Worm (Caenorhabditis elegans) whole organism, L2 larva: ENCODE data around the gene Y40A1A.3.

Source experiments
- C34F6.9 ChIP-seq: fragments of 150-350 bp; optimal IDR thresholded peaks from 2 replicates; lab custom pipeline; 2014; ENCODE audit warnings: missing biosample characterization, missing genetic modification characterization
- F13H6.1 ChIP-seq: sonication (generic microtip); optimal IDR thresholded peaks from 2 replicates; lab custom pipeline; 2016; ENCODE audit warnings: missing genetic modification characterization, missing compliant biosample characterization
- ZK546.5 ChIP-seq: sonication (generic microtip); optimal IDR thresholded peaks from 2 replicates; lab custom pipeline; 2017; ENCODE audit warnings: missing biosample characterization, missing genetic modification characterization
- alr-1 ChIP-seq: fragments of 150-350 bp; optimal IDR thresholded peaks from 2 replicates; lab custom pipeline; 2014; ENCODE audit warnings: missing biosample characterization, missing genetic modification characterization
- ama-1 ChIP-seq: fragments of 150-350 bp; optimal IDR thresholded peaks from 2 replicates; lab custom pipeline; 2018; ENCODE audit warnings: inconsistent platforms
- crh-2 ChIP-seq: sonication (generic microtip); optimal IDR thresholded peaks from 2 replicates; lab custom pipeline; 2017; ENCODE audit warnings: missing biosample characterization, missing genetic modification characterization
- dmd-4 ChIP-seq: sonication (generic microtip); optimal IDR thresholded peaks from 2 replicates; lab custom pipeline; 2017; ENCODE audit warnings: missing biosample characterization, missing genetic modification characterization
- egl-27 ChIP-seq: sonication (generic microtip); optimal IDR thresholded peaks from 3 replicates; lab custom pipeline; 2017; ENCODE audit warnings: missing biosample characterization, missing genetic modification reagents, missing genetic modification characterization
- elt-1 ChIP-seq: fragments of 150-350 bp; optimal IDR thresholded peaks from 2 replicates; lab custom pipeline; 2014; ENCODE audit warnings: missing biosample characterization, missing genetic modification characterization
- elt-3 ChIP-seq: sonication (generic microtip); optimal IDR thresholded peaks from 2 replicates; lab custom pipeline; 2017; ENCODE audit warnings: missing biosample characterization, missing genetic modification characterization
- fos-1 ChIP-seq: fragments of 150-350 bp; optimal IDR thresholded peaks from 2 replicates; lab custom pipeline; 2014; ENCODE audit warnings: missing biosample characterization, missing genetic modification characterization
- gmeb-1 ChIP-seq: fragments of 150-350 bp; optimal IDR thresholded peaks from 2 replicates; lab custom pipeline; 2014; ENCODE audit warnings: missing biosample characterization, missing genetic modification characterization
- lin-11 ChIP-seq: fragments of 150-350 bp; sonication (generic microtip); optimal IDR thresholded peaks from 2 replicates; lab custom pipeline; 2014; ENCODE audit warnings: missing biosample characterization, missing genetic modification characterization, inconsistent platforms, mixed read lengths
- lin-13 ChIP-seq: fragments of 150-350 bp; optimal IDR thresholded peaks from 2 replicates; lab custom pipeline; 2014; ENCODE audit warnings: missing biosample characterization, missing genetic modification reagents, missing genetic modification characterization
- mbf-1 ChIP-seq: sonication (generic microtip); optimal IDR thresholded peaks from 2 replicates; lab custom pipeline; 2017; ENCODE audit warnings: missing biosample characterization, missing genetic modification characterization
- mdl-1 ChIP-seq, 2 experiments: fragments of 150-350 bp in 1 of 2; sonication (generic microtip) in 1 of 2; optimal IDR thresholded peaks; 2 replicates each; lab custom pipeline; 2017; ENCODE audit warnings: missing biosample characterization in 2 of 2, missing genetic modification characterization in 2 of 2
- nhr-10 ChIP-seq: sonication (generic microtip); optimal IDR thresholded peaks from 2 replicates; lab custom pipeline; 2017; ENCODE audit warnings: missing biosample characterization, missing genetic modification characterization
- nhr-11 ChIP-seq: fragments of 150-350 bp; optimal IDR thresholded peaks from 2 replicates; lab custom pipeline; 2014; ENCODE audit warnings: missing biosample characterization, missing genetic modification characterization
- nhr-21 ChIP-seq: fragments of 150-350 bp; optimal IDR thresholded peaks from 2 replicates; lab custom pipeline; 2014; ENCODE audit warnings: missing biosample characterization, missing genetic modification characterization
- nhr-23 ChIP-seq: fragments of 150-350 bp; optimal IDR thresholded peaks from 2 replicates; lab custom pipeline; 2014; ENCODE audit warnings: missing biosample characterization, missing genetic modification reagents, missing genetic modification characterization
- nhr-237 ChIP-seq: fragments of 150-350 bp; optimal IDR thresholded peaks from 2 replicates; lab custom pipeline; 2014; ENCODE audit warnings: missing biosample characterization, missing genetic modification characterization
- nhr-25 ChIP-seq: fragments of 150-350 bp; sonication (generic microtip); optimal IDR thresholded peaks from 3 replicates; lab custom pipeline; 2014; ENCODE audit warnings: missing biosample characterization, missing genetic modification characterization
- nhr-6 ChIP-seq: fragments of 150-350 bp; optimal IDR thresholded peaks from 2 replicates; lab custom pipeline; 2014; ENCODE audit warnings: missing biosample characterization, missing genetic modification characterization
- nhr-77 ChIP-seq: fragments of 150-350 bp; optimal IDR thresholded peaks from 2 replicates; lab custom pipeline; 2014; ENCODE audit warnings: missing biosample characterization, missing genetic modification characterization
- peb-1 ChIP-seq: fragments of 150-350 bp; optimal IDR thresholded peaks from 2 replicates; lab custom pipeline; 2014; ENCODE audit warnings: missing biosample characterization, missing genetic modification characterization
- sem-4 ChIP-seq: fragments of 150-350 bp; optimal IDR thresholded peaks from 2 replicates; lab custom pipeline; 2014; ENCODE audit warnings: missing biosample characterization, missing genetic modification reagents, missing genetic modification characterization
- snpc-4 ChIP-seq: fragments of 150-350 bp; optimal IDR thresholded peaks from 2 replicates; lab custom pipeline; 2014; ENCODE audit warnings: missing biosample characterization, missing genetic modification characterization
- unc-39 ChIP-seq: fragments of 150-350 bp; optimal IDR thresholded peaks from 2 replicates; lab custom pipeline; 2014; ENCODE audit warnings: missing biosample characterization, missing genetic modification characterization
- unc-62 ChIP-seq: fragments of 150-350 bp; optimal IDR thresholded peaks from 2 replicates; lab custom pipeline; 2014; ENCODE audit warnings: missing biosample characterization, missing genetic modification reagents, missing genetic modification characterization
- zag-1 ChIP-seq: fragments of 150-350 bp; optimal IDR thresholded peaks from 2 replicates; lab custom pipeline; 2014; ENCODE audit warnings: missing biosample characterization, missing genetic modification characterization
- ztf-1 ChIP-seq: fragments of 200-800 bp; sonication (Bioruptor generic); conservative IDR thresholded peaks from 2 replicates; pipeline ENCODE4 v1.3.6; 2022; ENCODE audit warnings: missing genetic modification characterization, missing compliant biosample characterization
- ztf-4 ChIP-seq: fragments of 150-350 bp; optimal IDR thresholded peaks from 2 replicates; lab custom pipeline; 2014; ENCODE audit warnings: missing biosample characterization, missing genetic modification characterization

The Y40A1A.3 gene

ce11 chrX:1990434-1990833, 7.4 kb downstream of the Y40A1A.3 start, which contains the start of gene Y40A1A.2:
Gene Y40A1A.2 (plus strand): TSS chrX:1990734.
- no peak for TF ChIP-seq gmeb-1 (tag; lab: Kevin White, UChicago)
- TF ChIP-seq elt-3 (tag; lab: Kevin White, UChicago): no peak
- TF ChIP-seq egl-27 (tag; lab: Kevin White, UChicago): no peak
- no peak for TF ChIP-seq zag-1 (tag; lab: Kevin White, UChicago)
- no peak for TF ChIP-seq mbf-1 (tag; lab: Kevin White, UChicago)
- no peak for TF ChIP-seq nhr-21 (tag; lab: Kevin White, UChicago)
- TF ChIP-seq dmd-4: no peak
- no peak for TF ChIP-seq fos-1 (tag; lab: Kevin White, UChicago)
- no peak for TF ChIP-seq nhr-11 (tag; lab: Kevin White, UChicago)
- TF ChIP-seq unc-39 (tag; lab: Kevin White, UChicago): no peak
- TF ChIP-seq sem-4: no peak
- TF ChIP-seq ztf-1 (GFP tag; lab: Robert Waterston, UW): no peak
- TF ChIP-seq peb-1 (tag; lab: Kevin White, UChicago): no peak
- no peak for TF ChIP-seq elt-1 (tag; lab: Kevin White, UChicago)
- TF ChIP-seq ztf-4 (tag; lab: Kevin White, UChicago): no peak
- no peak for TF ChIP-seq nhr-10 (tag; lab: Kevin White, UChicago)
- no peak for TF ChIP-seq ZK546.5 (tag; lab: Kevin White, UChicago)
- TF ChIP-seq, all 48 proteins: peak for 0

- TF ChIP-seq C34F6.9 (tag; lab: Kevin White, UChicago) (no peak), crh-2 (tag; lab: Kevin White, UChicago) (no peak), nhr-6 (tag; lab: Kevin White, UChicago) (no peak)
These were observed 8.3 kb downstream of the Y40A1A.3 start, which contains the start of gene meg-3 for ce11 chrX:1989576-1989975. Gene meg-3 (minus strand): TSS chrX:1989607.

- no peak for TF ChIP-seq C34F6.9 (tag; lab: Kevin White, UChicago)
- TF ChIP-seq alr-1 (tag; lab: Kevin White, UChicago): no peak
- TF ChIP-seq peb-1 (tag; lab: Kevin White, UChicago): no peak
- no peak for TF ChIP-seq mdl-1 (tag; optimal IDR thresholded peaks at IDR 0.05; lab: Kevin White, UChicago)
- no peak for TF ChIP-seq nhr-25 (tag; lab: Kevin White, UChicago)
- TF ChIP-seq nhr-237 (tag; lab: Kevin White, UChicago): no peak
These were observed 13.0 kb downstream of the Y40A1A.3 start for ce11 chrX:1984831-1985230.

- no peak for TF ChIP-seq elt-3 (tag; lab: Kevin White, UChicago)
- TF ChIP-seq unc-62 (GFP tag; lab: Kevin White, UChicago): no peak
- no peak for TF ChIP-seq F13H6.1 (tag; lab: Kevin White, UChicago)
- TF ChIP-seq lin-11: no peak
- no peak for TF ChIP-seq lin-13 (GFP tag; lab: Kevin White, UChicago)
- no peak for TF ChIP-seq elt-1 (tag; lab: Kevin White, UChicago)
- TF ChIP-seq snpc-4 (tag; lab: Kevin White, UChicago): no peak
- TF ChIP-seq nhr-6 (tag; lab: Kevin White, UChicago): no peak
- no peak for TF ChIP-seq nhr-77 (tag; lab: Kevin White, UChicago)
- TF ChIP-seq alr-1 (tag; lab: Kevin White, UChicago): no peak
- TF ChIP-seq mdl-1 (tag; optimal IDR thresholded peaks at IDR 0.05; lab: Kevin White, UChicago): no peak
- no peak for TF ChIP-seq ztf-1 (GFP tag; lab: Robert Waterston, UW)
- TF ChIP-seq mbf-1 (tag; lab: Kevin White, UChicago): no peak
- TF ChIP-seq C34F6.9 (tag; lab: Kevin White, UChicago): no peak
- TF ChIP-seq ama-1 (lab: Kevin White, UChicago): no peak
These were observed 16.2 kb downstream of the Y40A1A.3 start for ce11 chrX:1981654-1982053.

ce11 chrX:1977708-1978107, 20.1 kb downstream of the Y40A1A.3 start, which contains the start of gene F52D2.12:
Gene F52D2.12 (plus strand): TSS chrX:1978014.
- TF ChIP-seq lin-11: no peak
- TF ChIP-seq alr-1 (tag; lab: Kevin White, UChicago): no peak
- no peak for TF ChIP-seq snpc-4 (tag; lab: Kevin White, UChicago)
- TF ChIP-seq nhr-11 (tag; lab: Kevin White, UChicago): no peak
- TF ChIP-seq nhr-23 (tag; lab: Kevin White, UChicago): no peak
- no peak for TF ChIP-seq nhr-77 (tag; lab: Kevin White, UChicago)
- TF ChIP-seq C34F6.9 (tag; lab: Kevin White, UChicago): no peak
- TF ChIP-seq lin-13 (GFP tag; lab: Kevin White, UChicago): no peak
- TF ChIP-seq fos-1 (tag; lab: Kevin White, UChicago): no peak
- TF ChIP-seq ztf-4 (tag; lab: Kevin White, UChicago): no peak
- TF ChIP-seq nhr-237 (tag; lab: Kevin White, UChicago): no peak
- TF ChIP-seq, all 48 proteins: peak for 0
